Worm (Caenorhabditis elegans) whole organism, L4 larva: ENCODE measurements around the gene T12G3.4.

Experiments used
- F44E2.7 ChIP-seq: fragments of 200-800 bp; sonication (Bioruptor generic); IDR thresholded peaks from 2 replicates; pipeline ENCODE4 v2.1.2; 2022; ENCODE audit warnings: missing genetic modification characterization, missing compliant biosample characterization
- R02D3.7 ChIP-seq: fragments of 150-350 bp; sonication (generic microtip); optimal IDR thresholded peaks from 3 replicates; lab custom pipeline; 2014; ENCODE audit warnings: missing biosample characterization, missing genetic modification characterization
- Y105C5A.15 ChIP-seq: fragments of 200-800 bp; sonication (Bioruptor generic); IDR thresholded peaks from 2 replicates; pipeline ENCODE4 v1.3.6; 2022; ENCODE audit warnings: missing genetic modification characterization, missing compliant biosample characterization
- Y75B8A.6 ChIP-seq: fragments of 200-800 bp; sonication (Bioruptor generic); IDR thresholded peaks from 2 replicates; pipeline ENCODE4 v1.3.6; 2022; ENCODE audit warnings: missing genetic modification reagents, missing genetic modification characterization, missing compliant biosample characterization
- ZK337.2 ChIP-seq: fragments of 200-800 bp; sonication (Bioruptor generic); IDR thresholded peaks from 2 replicates; pipeline ENCODE4 v1.3.6; 2022; ENCODE audit warnings: missing genetic modification reagents, missing genetic modification characterization, missing compliant biosample characterization
- ZK546.5 ChIP-seq, 2 experiments: sonication (generic microtip); optimal IDR thresholded peaks; 2 replicates each; lab custom pipeline; 2017; ENCODE audit warnings: missing biosample characterization in 2 of 2, missing genetic modification characterization in 2 of 2
- aly-2 ChIP-seq: sonication (generic microtip); optimal IDR thresholded peaks from 2 replicates; lab custom pipeline; 2018; ENCODE audit warnings: missing biosample characterization, missing genetic modification characterization
- ama-1 ChIP-seq: fragments of 150-350 bp; optimal IDR thresholded peaks from 2 replicates; lab custom pipeline; 2014; ENCODE audit warnings: inconsistent platforms, mixed read lengths
- attf-4 ChIP-seq: sonication (generic microtip); optimal IDR thresholded peaks from 3 replicates; lab custom pipeline; 2017; ENCODE audit warnings: missing biosample characterization, missing genetic modification characterization
- ceh-32 ChIP-seq: sonication (generic microtip); optimal IDR thresholded peaks from 2 replicates; lab custom pipeline; 2016; ENCODE audit warnings: mild to moderate bottlenecking, missing genetic modification characterization, missing compliant biosample characterization; ENCODE audit not compliant: poor library complexity
- ceh-62 ChIP-seq: sonication (generic microtip); optimal IDR thresholded peaks from 2 replicates; lab custom pipeline; 2017; ENCODE audit warnings: missing biosample characterization, missing genetic modification characterization
- daf-16 ChIP-seq, 3 experiments: sonication (generic microtip); optimal IDR thresholded peaks; 2 replicates each; lab custom pipeline; 2016 to 2017; ENCODE audit warnings: missing genetic modification characterization in 3 of 3, missing genetic modification reagents in 3 of 3, mild to moderate bottlenecking in 2 of 3, missing compliant biosample characterization in 2 of 3, missing biosample characterization in 1 of 3, moderate library complexity in 1 of 3
- daf-19 ChIP-seq: fragments of 200-800 bp; sonication (Bioruptor generic); conservative IDR thresholded peaks from 2 replicates; pipeline ENCODE4 v1.3.6; 2022; ENCODE audit warnings: missing genetic modification characterization, missing compliant biosample characterization
- dmd-6 ChIP-seq: fragments of 200-800 bp; sonication (Bioruptor generic); IDR thresholded peaks from 2 replicates; pipeline ENCODE4 v1.3.6; 2022; ENCODE audit warnings: missing genetic modification reagents, missing genetic modification characterization, missing compliant biosample characterization
- dpl-1 ChIP-seq: fragments of 150-350 bp; optimal IDR thresholded peaks from 2 replicates; lab custom pipeline; 2014; ENCODE audit warnings: missing biosample characterization, missing genetic modification reagents, missing genetic modification characterization
- dve-1 ChIP-seq: sonication (generic microtip); optimal IDR thresholded peaks from 2 replicates; lab custom pipeline; 2017; ENCODE audit warnings: antibody characterized with exemption, mild to moderate bottlenecking, missing genetic modification characterization, missing compliant biosample characterization; ENCODE audit not compliant: insufficient read depth
- egl-27 ChIP-seq: sonication (generic microtip); optimal IDR thresholded peaks from 3 replicates; lab custom pipeline; 2017; ENCODE audit warnings: missing biosample characterization, missing genetic modification reagents, missing genetic modification characterization
- egl-43 ChIP-seq: fragments of 200-800 bp; sonication (Bioruptor generic); IDR thresholded peaks from 2 replicates; pipeline ENCODE4 v1.3.6; 2022; ENCODE audit warnings: missing genetic modification reagents, missing genetic modification characterization, missing compliant biosample characterization
- fos-1 ChIP-seq: fragments of 150-350 bp; optimal IDR thresholded peaks from 2 replicates; lab custom pipeline; 2014; ENCODE audit warnings: missing biosample characterization, missing genetic modification characterization
- hif-1 ChIP-seq, 2 experiments: sonication (generic microtip); optimal IDR thresholded peaks; 2 replicates each; lab custom pipeline; 2016 to 2017; ENCODE audit warnings: missing compliant biosample characterization in 2 of 2, missing genetic modification characterization in 2 of 2, missing genetic modification reagents in 2 of 2, missing genotype in 2 of 2, mild to moderate bottlenecking in 1 of 2
- hlh-30 ChIP-seq: sonication (generic microtip); optimal IDR thresholded peaks from 2 replicates; lab custom pipeline; 2017; ENCODE audit warnings: antibody characterized with exemption, mild to moderate bottlenecking, missing genetic modification characterization, missing compliant biosample characterization; ENCODE audit not compliant: insufficient read depth
- hmg-1.1 ChIP-seq: fragments of 200-800 bp; sonication (Bioruptor generic); IDR thresholded peaks from 2 replicates; pipeline ENCODE4 v1.3.6; 2022; ENCODE audit warnings: missing genetic modification reagents, missing genetic modification characterization, missing compliant biosample characterization
- jun-1 ChIP-seq: fragments of 150-350 bp; optimal IDR thresholded peaks from 2 replicates; lab custom pipeline; 2014; ENCODE audit warnings: missing biosample characterization, missing genetic modification reagents, missing genetic modification characterization
- lir-3 ChIP-seq: sonication (generic microtip); optimal IDR thresholded peaks from 2 replicates; lab custom pipeline; 2016; ENCODE audit warnings: mild to moderate bottlenecking, missing genetic modification characterization, missing compliant biosample characterization
- lsy-2 ChIP-seq, 2 experiments: fragments of 150-350 bp in 1 of 2; sonication (generic microtip) in 1 of 2; optimal IDR thresholded peaks; 2 replicates each; lab custom pipeline; 2014 to 2017; ENCODE audit warnings: missing biosample characterization in 2 of 2, missing genetic modification characterization in 2 of 2
- mdl-1 ChIP-seq, 2 experiments: fragments of 150-350 bp in 1 of 2; sonication (generic microtip) in 1 of 2; optimal IDR thresholded peaks; 2 replicates each; lab custom pipeline; 2014 to 2017; ENCODE audit warnings: missing biosample characterization in 2 of 2, missing genetic modification characterization in 2 of 2
- mdt-29 ChIP-seq: fragments of 200-800 bp; sonication (Bioruptor generic); IDR thresholded peaks from 2 replicates; pipeline ENCODE4 v1.3.6; 2022; ENCODE audit warnings: missing genetic modification reagents, missing genetic modification characterization, missing compliant biosample characterization
- mep-1 ChIP-seq: fragments of 150-350 bp; sonication (generic microtip); optimal IDR thresholded peaks from 3 replicates; lab custom pipeline; 2014; ENCODE audit warnings: missing biosample characterization, missing genetic modification characterization
- mes-2 ChIP-seq: sonication (generic microtip); optimal IDR thresholded peaks from 2 replicates; lab custom pipeline; 2016; ENCODE audit warnings: missing genotype, mild to moderate bottlenecking, missing genetic modification characterization, missing compliant biosample characterization; ENCODE audit not compliant: poor library complexity, severe bottlenecking
- mxl-2 ChIP-seq: fragments of 200-800 bp; sonication (Bioruptor generic); conservative IDR thresholded peaks from 2 replicates; pipeline ENCODE4 v1.3.6; 2022; ENCODE audit warnings: missing genetic modification reagents, missing genetic modification characterization, missing compliant biosample characterization
- nhr-10 ChIP-seq: fragments of 150-350 bp; optimal IDR thresholded peaks from 2 replicates; lab custom pipeline; 2014; ENCODE audit warnings: missing biosample characterization, missing genetic modification characterization
- nhr-102 ChIP-seq: sonication (generic microtip); optimal IDR thresholded peaks from 2 replicates; lab custom pipeline; 2016; ENCODE audit warnings: mild to moderate bottlenecking, missing genetic modification characterization, moderate library complexity, missing compliant biosample characterization
- nhr-111 ChIP-seq: fragments of 200-800 bp; sonication (Bioruptor generic); optimal IDR thresholded peaks from 2 replicates; lab custom pipeline; 2018; ENCODE audit warnings: mild to moderate bottlenecking, missing genetic modification characterization, missing compliant biosample characterization
- nhr-237 ChIP-seq: sonication (generic microtip); optimal IDR thresholded peaks from 2 replicates; lab custom pipeline; 2017; ENCODE audit warnings: missing biosample characterization, missing genetic modification characterization
- nhr-28 ChIP-seq: fragments of 150-350 bp; optimal IDR thresholded peaks from 2 replicates; lab custom pipeline; 2014; ENCODE audit warnings: missing biosample characterization, missing genetic modification characterization
- nhr-77 ChIP-seq: fragments of 150-350 bp; optimal IDR thresholded peaks from 2 replicates; lab custom pipeline; 2014; ENCODE audit warnings: missing biosample characterization, missing genetic modification characterization
- pha-4 ChIP-seq, 2 experiments: fragments of 150-350 bp in 1 of 2; fragments of 200-800 bp in 1 of 2; sonication (Bioruptor generic) in 1 of 2; IDR thresholded peaks in 1 of 2; optimal IDR thresholded peaks in 1 of 2; 2 replicates each; pipeline versions ENCODE4 v1.3.6 to Lab custom; 2014 to 2022; ENCODE audit warnings: missing genetic modification characterization in 2 of 2, missing genetic modification reagents in 2 of 2, missing biosample characterization in 1 of 2, missing compliant biosample characterization in 1 of 2
- set-16 ChIP-seq: fragments of 200-800 bp; sonication (Bioruptor generic); IDR thresholded peaks from 2 replicates; pipeline ENCODE4 v1.3.6; 2022; ENCODE audit warnings: missing genetic modification reagents, missing genetic modification characterization, missing compliant biosample characterization
- snpc-4 ChIP-seq: fragments of 150-350 bp; optimal IDR thresholded peaks from 2 replicates; lab custom pipeline; 2014; ENCODE audit warnings: missing biosample characterization, missing genetic modification characterization
- unc-39 ChIP-seq: sonication (generic microtip); optimal IDR thresholded peaks from 2 replicates; lab custom pipeline; 2017; ENCODE audit warnings: missing biosample characterization, missing genetic modification characterization
- vab-7 ChIP-seq: fragments of 200-800 bp; sonication (Bioruptor generic); IDR thresholded peaks from 2 replicates; pipeline ENCODE4 v1.3.6; 2022; ENCODE audit warnings: missing genetic modification reagents, missing genetic modification characterization, missing compliant biosample characterization
- zag-1 ChIP-seq: fragments of 150-350 bp; optimal IDR thresholded peaks from 2 replicates; lab custom pipeline; 2014; ENCODE audit warnings: missing biosample characterization, missing genetic modification characterization
- zfp-3 ChIP-seq: fragments of 200-800 bp; sonication (Bioruptor generic); conservative IDR thresholded peaks from 2 replicates; pipeline ENCODE4 v1.3.6; 2022; ENCODE audit warnings: missing genetic modification reagents, missing genetic modification characterization, missing compliant biosample characterization
- zip-2 ChIP-seq: fragments of 150-350 bp; optimal IDR thresholded peaks from 2 replicates; lab custom pipeline; 2014; ENCODE audit warnings: missing biosample characterization, missing genetic modification characterization
- ztf-7 ChIP-seq: fragments of 150-350 bp; optimal IDR thresholded peaks from 2 replicates; lab custom pipeline; 2014; ENCODE audit warnings: missing biosample characterization, missing genetic modification characterization

Gene T12G3.4

ce11 chrIV:12075497-12075896 is 27.4 kb downstream of the T12G3.4 start, which contains the start of gene K08E4.7:
Gene K08E4.7, plus strand, starts transcription at chrIV:12075797.
- no peak for TF ChIP-seq nhr-111
- no peak for TF ChIP-seq ZK546.5 (tag; optimal IDR thresholded peaks at IDR 0.05; lab: Kevin White, UChicago)
- no peak for TF ChIP-seq zag-1 (tag; lab: Kevin White, UChicago)
- TF ChIP-seq dmd-6, result no peak
- no peak for TF ChIP-seq F44E2.7 (GFP tag; lab: Robert Waterston, UW)
- TF ChIP-seq zip-2, result no peak
- TF ChIP-seq nhr-237 (tag; lab: Kevin White, UChicago), result no peak
- no peak for TF ChIP-seq hmg-1.1 (GFP tag; lab: Robert Waterston, UW)
- TF ChIP-seq, all 104 proteins: peak for 0

- TF ChIP-seq vab-7 (GFP tag; lab: Robert Waterston, UW) (no peak), daf-16 (GFP tag; optimal IDR thresholded peaks at IDR 0.05; lab: Kevin White, UChicago) (no peak), daf-16 (tag; optimal IDR thresholded peaks at IDR 0.05; lab: Kevin White, UChicago) (no peak), egl-43 (GFP tag; lab: Robert Waterston, UW) (no peak), fos-1 (tag; lab: Kevin White, UChicago) (no peak), Y75B8A.6 (GFP tag; lab: Robert Waterston, UW) (no peak), lsy-2 (tag; optimal IDR thresholded peaks at IDR 0.05; lab: Kevin White, UChicago) (no peak), mes-2 (tag; lab: Kevin White, UChicago) (no peak), dve-1 (tag; lab: Kevin White, UChicago) (no peak), R02D3.7 (no peak), nhr-10 (no peak), daf-19 (no peak), nhr-102 (no peak), mdt-29 (no peak), ZK337.2 (GFP tag; lab: Robert Waterston, UW) (no peak), lir-3 (tag; lab: Kevin White, UChicago) (no peak), ama-1 (lab: Kevin White, UChicago) (no peak), hif-1 (tag; optimal IDR thresholded peaks at IDR 0.05; lab: Kevin White, UChicago) (no peak), ZK546.5 (tag; optimal IDR thresholded peaks at IDR 0.05; lab: Kevin White, UChicago) (no peak)
Measured at ce11 chrIV:12078112-12078812, 30.2 kb downstream of the T12G3.4 start, which contains the start of gene tmed-1. Gene tmed-1, minus strand, starts transcription at chrIV:12078162.

- TF ChIP-seq ZK546.5 (tag; optimal IDR thresholded peaks at IDR 0.05; lab: Kevin White, UChicago), result no peak
- TF ChIP-seq mdl-1 (tag; optimal IDR thresholded peaks at IDR 0.05; lab: Kevin White, UChicago), result peak in 1 of 2 experiments; percentile 84
- no peak for TF ChIP-seq unc-39 (tag; lab: Kevin White, UChicago)
- TF ChIP-seq nhr-28 (tag; lab: Kevin White, UChicago), result peak; percentile 19
- TF ChIP-seq aly-2 (tag; lab: Kevin White, UChicago), result no peak
- TF ChIP-seq jun-1 (tag; lab: Kevin White, UChicago), result no peak
- TF ChIP-seq pha-4 (GFP tag; IDR thresholded peaks at IDR 0.05; lab: Robert Waterston, UW), result no peak
- no peak for TF ChIP-seq pha-4 (tag; optimal IDR thresholded peaks at IDR 0.05; lab: Kevin White, UChicago)
- TF ChIP-seq zfp-3 (GFP tag; lab: Robert Waterston, UW), result no peak
- no peak for TF ChIP-seq ceh-62 (tag; lab: Kevin White, UChicago)
- no peak for TF ChIP-seq egl-27 (tag; lab: Kevin White, UChicago)
- TF ChIP-seq ama-1 (lab: Kevin White, UChicago), result peak; percentile 48
- peak; percentile 46 for TF ChIP-seq mep-1 (tag; lab: Kevin White, UChicago)
- no peak for TF ChIP-seq attf-4 (tag; lab: Kevin White, UChicago)
- TF ChIP-seq snpc-4 (tag; lab: Kevin White, UChicago), result no peak
- no peak for TF ChIP-seq ztf-7
- TF ChIP-seq nhr-77 (tag; lab: Kevin White, UChicago), result no peak
- peak; percentile 90 for TF ChIP-seq hlh-30 (tag; lab: Kevin White, UChicago)
- TF ChIP-seq Y105C5A.15 (GFP tag; lab: Robert Waterston, UW), result no peak
- TF ChIP-seq ceh-32, result no peak
- no peak for TF ChIP-seq ZK337.2 (GFP tag; lab: Robert Waterston, UW)
- no peak for TF ChIP-seq mxl-2
- no peak for TF ChIP-seq set-16
- 0 out of 2 replicates have a peak, but pooled peaks have one; percentile 25 for TF ChIP-seq hmg-1.1 (GFP tag; lab: Robert Waterston, UW)
- peak in 1 of 2 experiments; percentile 1 for TF ChIP-seq hif-1 (tag; optimal IDR thresholded peaks at IDR 0.05; lab: Kevin White, UChicago)
- peak; percentile 69 for TF ChIP-seq dpl-1
Measured at ce11 chrIV:12078907-12079523, 31.0 kb downstream of the T12G3.4 start, which contains the start of gene lex-1. Gene lex-1, plus strand, starts transcription at chrIV:12079473.
